Worm (Caenorhabditis elegans) whole organism, young adult: ENCODE results near the gene Y41D4A.6.

Experiments
- B0261.1 ChIP-seq: sonication (generic microtip); optimal IDR thresholded peaks from 2 replicates; lab custom pipeline; 2016; ENCODE audit warnings: mild to moderate bottlenecking, missing genetic modification characterization, moderate library complexity, missing compliant biosample characterization
- B0336.3 ChIP-seq: fragments of 200-800 bp; sonication (Bioruptor generic); IDR thresholded peaks from 2 replicates; pipeline ENCODE4 v1.3.6; 2022; ENCODE audit warnings: missing genetic modification characterization, missing compliant biosample characterization
- C06A6.2 ChIP-seq: fragments of 200-800 bp; sonication (Bioruptor generic); conservative IDR thresholded peaks from 2 replicates; pipeline ENCODE4 v1.3.6; 2022; ENCODE audit warnings: missing genetic modification characterization, missing compliant biosample characterization
- D2030.7 ChIP-seq: fragments of 200-800 bp; sonication (Bioruptor generic); IDR thresholded peaks from 2 replicates; pipeline ENCODE4 v1.3.6; 2022; ENCODE audit warnings: missing genetic modification reagents, missing genetic modification characterization, missing compliant biosample characterization
- F10E7.11 ChIP-seq: sonication (generic microtip); optimal IDR thresholded peaks from 2 replicates; lab custom pipeline; 2017; ENCODE audit warnings: mild to moderate bottlenecking, missing genetic modification characterization, moderate library complexity, missing compliant biosample characterization
- F23B12.7 ChIP-seq: sonication (generic microtip); optimal IDR thresholded peaks from 2 replicates; lab custom pipeline; 2017; ENCODE audit warnings: missing genetic modification characterization, mild to moderate bottlenecking, missing compliant biosample characterization, antibody characterized with exemption, moderate library complexity; ENCODE audit not compliant: insufficient read depth
- F57A8.1 ChIP-seq: fragments of 200-800 bp; sonication (Bioruptor generic); optimal IDR thresholded peaks from 2 replicates; lab custom pipeline; 2018; ENCODE audit warnings: mild to moderate bottlenecking, missing genetic modification characterization, moderate library complexity, missing compliant biosample characterization
- F57C9.4 ChIP-seq: sonication (generic microtip); optimal IDR thresholded peaks from 2 replicates; lab custom pipeline; 2017; ENCODE audit warnings: mild to moderate bottlenecking, missing genetic modification characterization, missing compliant biosample characterization
- K12H6.12 ChIP-seq: fragments of 200-800 bp; sonication (Bioruptor generic); optimal IDR thresholded peaks from 2 replicates; lab custom pipeline; 2018; ENCODE audit warnings: mild to moderate bottlenecking, missing genetic modification characterization, missing compliant biosample characterization
- Y53G8AR.9 ChIP-seq: fragments of 200-800 bp; sonication (Bioruptor generic); conservative IDR thresholded peaks from 2 replicates; pipeline ENCODE4 v1.3.6; 2022; ENCODE audit warnings: missing genetic modification reagents, missing genetic modification characterization, missing compliant biosample characterization
- Y79H2A.3 ChIP-seq: fragments of 200-800 bp; sonication (Bioruptor generic); conservative IDR thresholded peaks from 2 replicates; pipeline ENCODE4 v1.3.6; 2022; ENCODE audit warnings: missing genetic modification reagents, missing genetic modification characterization, missing compliant biosample characterization
- ama-1 ChIP-seq, 3 experiments: fragments of 150-350 bp in 1 of 3; sonication (generic microtip) in 2 of 3; optimal IDR thresholded peaks; 2 replicates each; lab custom pipeline; 2014 to 2018; ENCODE audit warnings: missing biosample characterization in 2 of 3, missing genetic modification characterization in 2 of 3, missing genetic modification reagents in 2 of 3
- athp-1 ChIP-seq: sonication (generic microtip); optimal IDR thresholded peaks from 2 replicates; lab custom pipeline; 2017; ENCODE audit warnings: mild to moderate bottlenecking, missing genetic modification characterization, missing compliant biosample characterization
- attf-3 ChIP-seq: fragments of 200-800 bp; sonication (Bioruptor generic); conservative IDR thresholded peaks from 2 replicates; pipeline ENCODE4 v1.3.6; 2022; ENCODE audit warnings: missing genetic modification reagents, missing genetic modification characterization, missing compliant biosample characterization
- attf-5 ChIP-seq: fragments of 200-800 bp; sonication (Bioruptor generic); optimal IDR thresholded peaks from 2 replicates; lab custom pipeline; 2018; ENCODE audit warnings: mild to moderate bottlenecking, missing genetic modification characterization, missing compliant biosample characterization
- bed-1 ChIP-seq: fragments of 200-800 bp; sonication (Bioruptor generic); IDR thresholded peaks from 2 replicates; pipeline ENCODE4 v1.3.6; 2022; ENCODE audit warnings: missing genetic modification reagents, missing genetic modification characterization, missing compliant biosample characterization
- ceh-40 ChIP-seq: fragments of 200-800 bp; sonication (Bioruptor generic); IDR thresholded peaks from 2 replicates; pipeline ENCODE4 v1.3.6; 2022; ENCODE audit warnings: missing genetic modification characterization, missing compliant biosample characterization
- ceh-79 ChIP-seq: sonication (generic microtip); optimal IDR thresholded peaks from 2 replicates; lab custom pipeline; 2017; ENCODE audit warnings: mild to moderate bottlenecking, missing genetic modification characterization, missing compliant biosample characterization
- die-1 ChIP-seq: sonication (generic microtip); optimal IDR thresholded peaks from 2 replicates; lab custom pipeline; 2016; ENCODE audit warnings: missing genotype, mild to moderate bottlenecking, missing genetic modification characterization, missing compliant biosample characterization
- efl-1 ChIP-seq: fragments of 150-350 bp; optimal IDR thresholded peaks from 2 replicates; lab custom pipeline; 2014; ENCODE audit warnings: missing biosample characterization, missing genetic modification reagents, missing genetic modification characterization
- egl-18 ChIP-seq: fragments of 200-800 bp; sonication (Bioruptor generic); IDR thresholded peaks from 2 replicates; pipeline ENCODE4 v1.3.6; 2022; ENCODE audit warnings: missing genetic modification reagents, missing genetic modification characterization, missing compliant biosample characterization
- egl-44 ChIP-seq: fragments of 200-800 bp; sonication (Bioruptor generic); IDR thresholded peaks from 2 replicates; pipeline ENCODE4 v1.3.6; 2022; ENCODE audit warnings: missing genetic modification reagents, missing genetic modification characterization, missing compliant biosample characterization
- ekl-4 ChIP-seq: fragments of 200-800 bp; sonication (Bioruptor generic); IDR thresholded peaks from 2 replicates; pipeline ENCODE4 v1.3.6; 2022; ENCODE audit warnings: missing genetic modification reagents, missing genetic modification characterization, missing compliant biosample characterization
- ets-4 ChIP-seq: fragments of 200-800 bp; sonication (Bioruptor generic); optimal IDR thresholded peaks from 2 replicates; lab custom pipeline; 2018; ENCODE audit warnings: mild to moderate bottlenecking, missing genetic modification characterization, missing compliant biosample characterization
- gei-17 ChIP-seq: fragments of 200-800 bp; sonication (Bioruptor generic); optimal IDR thresholded peaks from 2 replicates; lab custom pipeline; 2018; ENCODE audit warnings: mild to moderate bottlenecking, missing genetic modification characterization, missing compliant biosample characterization
- him-1 ChIP-seq: sonication (generic microtip); optimal IDR thresholded peaks from 2 replicates; lab custom pipeline; 2016; ENCODE audit warnings: missing genotype, missing genetic modification reagents, missing genetic modification characterization, missing compliant biosample characterization
- hlh-12 ChIP-seq: sonication (generic microtip); optimal IDR thresholded peaks from 2 replicates; lab custom pipeline; 2016; ENCODE audit warnings: missing genetic modification characterization, missing compliant biosample characterization
- hlh-26 ChIP-seq: fragments of 200-800 bp; sonication (Bioruptor generic); conservative IDR thresholded peaks from 2 replicates; pipeline ENCODE4 v1.3.6; 2022; ENCODE audit warnings: missing genetic modification reagents, missing genetic modification characterization, missing compliant biosample characterization
- hmg-20 ChIP-seq: fragments of 200-800 bp; sonication (Bioruptor generic); IDR thresholded peaks from 2 replicates; pipeline ENCODE4 v1.3.6; 2022; ENCODE audit warnings: missing genetic modification reagents, missing genetic modification characterization, missing compliant biosample characterization
- lin-26 ChIP-seq: fragments of 200-800 bp; sonication (Bioruptor generic); IDR thresholded peaks from 2 replicates; pipeline ENCODE4 v1.3.6; 2022; ENCODE audit warnings: missing genetic modification reagents, missing genetic modification characterization, missing compliant biosample characterization
- lin-54 ChIP-seq: fragments of 200-800 bp; sonication (Bioruptor generic); optimal IDR thresholded peaks from 2 replicates; lab custom pipeline; 2018; ENCODE audit warnings: mild to moderate bottlenecking, missing genetic modification characterization, missing compliant biosample characterization
- lsl-1 ChIP-seq: fragments of 200-800 bp; sonication (Bioruptor generic); optimal IDR thresholded peaks from 2 replicates; lab custom pipeline; 2018; ENCODE audit warnings: mild to moderate bottlenecking, missing genetic modification characterization, moderate library complexity, missing compliant biosample characterization
- madf-10 ChIP-seq: sonication (generic microtip); optimal IDR thresholded peaks from 2 replicates; lab custom pipeline; 2016; ENCODE audit warnings: mild to moderate bottlenecking, missing genetic modification characterization, missing compliant biosample characterization
- madf-3 ChIP-seq: fragments of 200-800 bp; sonication (Bioruptor generic); IDR thresholded peaks from 2 replicates; pipeline ENCODE4 v1.3.6; 2022; ENCODE audit warnings: missing genetic modification reagents, missing genetic modification characterization, missing compliant biosample characterization
- madf-8 ChIP-seq: fragments of 200-800 bp; sonication (Bioruptor generic); conservative IDR thresholded peaks from 2 replicates; pipeline ENCODE4 v1.3.6; 2022; ENCODE audit warnings: missing genetic modification reagents, missing genetic modification characterization, missing compliant biosample characterization
- mcd-1 ChIP-seq: fragments of 200-800 bp; sonication (Bioruptor generic); IDR thresholded peaks from 2 replicates; pipeline ENCODE4 v1.3.6; 2022; ENCODE audit warnings: missing genetic modification reagents, missing genetic modification characterization, missing compliant biosample characterization
- nhr-27 ChIP-seq: fragments of 200-800 bp; sonication (Bioruptor generic); optimal IDR thresholded peaks from 2 replicates; lab custom pipeline; 2018; ENCODE audit warnings: mild to moderate bottlenecking, missing genetic modification characterization, moderate library complexity, missing compliant biosample characterization
- rec-8 ChIP-seq, 2 experiments: sonication (generic microtip); optimal IDR thresholded peaks; 2 replicates each; lab custom pipeline; 2016; ENCODE audit warnings: mild to moderate bottlenecking in 2 of 2, missing genetic modification characterization in 2 of 2, missing genetic modification reagents in 2 of 2, missing genotype in 2 of 2, missing biosample characterization in 1 of 2, missing compliant biosample characterization in 1 of 2, moderate library complexity in 1 of 2
- repo-1 ChIP-seq: sonication (generic microtip); optimal IDR thresholded peaks from 2 replicates; lab custom pipeline; 2017; ENCODE audit warnings: mild to moderate bottlenecking, missing genetic modification characterization, missing compliant biosample characterization
- rpc-1 ChIP-seq, 2 experiments: fragments of 150-350 bp in 1 of 2; sonication (generic microtip) in 1 of 2; optimal IDR thresholded peaks; 2 replicates each; lab custom pipeline; 2014 to 2018; ENCODE audit warnings: missing biosample characterization in 1 of 2, missing genetic modification characterization in 1 of 2, missing genetic modification reagents in 1 of 2, missing genotype in 1 of 2
- sdz-38 ChIP-seq: sonication (generic microtip); optimal IDR thresholded peaks from 2 replicates; lab custom pipeline; 2016; ENCODE audit warnings: missing genotype, missing genetic modification characterization, missing compliant biosample characterization
- snpc-3.4 ChIP-seq: sonication (generic microtip); optimal IDR thresholded peaks from 2 replicates; lab custom pipeline; 2017; ENCODE audit warnings: missing genetic modification characterization, mild to moderate bottlenecking, missing compliant biosample characterization, antibody characterized with exemption, moderate library complexity, missing genotype, missing genetic modification reagents
- tbp1 ChIP-seq: fragments of 200-800 bp; sonication (Bioruptor generic); optimal IDR thresholded peaks from 2 replicates; lab custom pipeline; 2018; ENCODE audit warnings: mild to moderate bottlenecking, missing genetic modification characterization, missing compliant biosample characterization
- xnd-1 ChIP-seq: sonication (generic microtip); optimal IDR thresholded peaks from 2 replicates; lab custom pipeline; 2016; ENCODE audit warnings: missing genotype, missing genetic modification reagents, missing genetic modification characterization, missing compliant biosample characterization
- zfh-2 ChIP-seq: fragments of 200-800 bp; sonication (Bioruptor generic); conservative IDR thresholded peaks from 2 replicates; pipeline ENCODE4 v1.3.6; 2022; ENCODE audit warnings: missing genetic modification reagents, missing genetic modification characterization, missing compliant biosample characterization
- ztf-25 ChIP-seq: fragments of 200-800 bp; sonication (Bioruptor generic); IDR thresholded peaks from 2 replicates; pipeline ENCODE4 v1.3.6; 2022; ENCODE audit warnings: missing genetic modification reagents, missing genetic modification characterization, missing compliant biosample characterization
- ztf-3 ChIP-seq: fragments of 200-800 bp; sonication (Bioruptor generic); optimal IDR thresholded peaks from 2 replicates; lab custom pipeline; 2018; ENCODE audit warnings: mild to moderate bottlenecking, missing genetic modification characterization, missing compliant biosample characterization

The Y41D4A.6 gene

ce11 chrIV:1745453-1746051 lies at the start of gene Y41D4A.6, which contains the start of gene Y41D4A.4 (continued):
- no peak for TF ChIP-seq nhr-27 (tag; lab: Kevin White, UChicago)
- TF ChIP-seq hmg-20 (GFP tag; lab: Robert Waterston, UW), result no peak
- peak; percentile 96 for TF ChIP-seq mcd-1 (GFP tag; lab: Robert Waterston, UW)
- TF ChIP-seq B0261.1 (tag; lab: Kevin White, UChicago), result peak; percentile 3
- TF ChIP-seq madf-3, result peak; percentile 72; the same call in 1 of the 2 replicates
- TF ChIP-seq B0336.3 (GFP tag; lab: Robert Waterston, UW), result peak; percentile 51; the same call in 1 of the 2 replicates
- TF ChIP-seq repo-1 (tag; lab: Kevin White, UChicago), result no peak
- no peak for TF ChIP-seq F57A8.1 (GFP tag; lab: Kevin White, UChicago)
- TF ChIP-seq lin-54 (GFP tag; lab: Kevin White, UChicago), result peak; percentile 79
- TF ChIP-seq attf-5 (GFP tag; lab: Kevin White, UChicago), result peak; percentile 91
- TF ChIP-seq ceh-40, result no peak
- TF ChIP-seq F57C9.4 (tag; lab: Kevin White, UChicago), result no peak
- TF ChIP-seq lsl-1, result peak; percentile 70
- TF ChIP-seq rec-8 (tag; optimal IDR thresholded peaks at IDR 0.05; lab: Kevin White, UChicago), result peak in 1 of 2 experiments; percentile 47
- TF ChIP-seq ama-1 (optimal IDR thresholded peaks at IDR 0.05; lab: Kevin White, UChicago), result no peak
- TF ChIP-seq ama-1 (GFP tag; optimal IDR thresholded peaks at IDR 0.05; lab: Kevin White, UChicago), result no peak
- peak; percentile 89 for TF ChIP-seq D2030.7 (GFP tag; lab: Robert Waterston, UW)
- peak; percentile 64 for TF ChIP-seq F23B12.7 (tag; lab: Kevin White, UChicago)
- no peak for TF ChIP-seq F10E7.11 (tag; lab: Kevin White, UChicago)
- no peak; the same call in 1 of the 2 replicates for TF ChIP-seq zfh-2 (GFP tag; lab: Robert Waterston, UW)
- TF ChIP-seq lin-26 (GFP tag; lab: Robert Waterston, UW), result no peak
- peak; percentile 12 for TF ChIP-seq die-1 (tag; lab: Kevin White, UChicago)
- TF ChIP-seq ceh-79 (tag; lab: Kevin White, UChicago), result no peak
- TF ChIP-seq xnd-1 (tag; lab: Kevin White, UChicago), result no peak
- TF ChIP-seq ztf-25, result peak; percentile 38; the same call in 1 of the 2 replicates
- no peak for TF ChIP-seq sdz-38 (tag; lab: Kevin White, UChicago)
- peak; percentile 73 for TF ChIP-seq athp-1 (tag; lab: Kevin White, UChicago)
- peak; percentile 67 for TF ChIP-seq snpc-3.4 (tag; lab: Kevin White, UChicago)
- TF ChIP-seq egl-44 (GFP tag; lab: Robert Waterston, UW), result no peak
- TF ChIP-seq efl-1 (GFP tag; lab: Kevin White, UChicago), result peak; percentile 5
- TF ChIP-seq ets-4, result no peak
- TF ChIP-seq bed-1, result no peak
- TF ChIP-seq hlh-26 (GFP tag; lab: Robert Waterston, UW), result no peak
- peak; percentile 60 for TF ChIP-seq tbp1 (GFP tag; lab: Kevin White, UChicago)
- no peak for TF ChIP-seq him-1 (tag; lab: Kevin White, UChicago)
- TF ChIP-seq hlh-12 (tag; lab: Kevin White, UChicago), result no peak
- TF ChIP-seq Y53G8AR.9 (GFP tag; lab: Robert Waterston, UW), result 0 out of 2 replicates have a peak, but pooled peaks have one; percentile 17
- TF ChIP-seq C06A6.2, result no peak
- no peak for TF ChIP-seq ztf-3 (GFP tag; lab: Kevin White, UChicago)
- TF ChIP-seq madf-8 (GFP tag; lab: Robert Waterston, UW), result no peak
- TF ChIP-seq attf-3 (GFP tag; lab: Robert Waterston, UW), result peak; percentile 76
- TF ChIP-seq K12H6.12 (tag; lab: Kevin White, UChicago), result peak; percentile 89
- TF ChIP-seq rpc-1 (optimal IDR thresholded peaks at IDR 0.05; lab: Kevin White, UChicago), result no peak
- no peak for TF ChIP-seq rpc-1 (tag; optimal IDR thresholded peaks at IDR 0.05; lab: Kevin White, UChicago)
- 0 out of 2 replicates have a peak, but pooled peaks have one; percentile 48 for TF ChIP-seq ekl-4 (GFP tag; lab: Robert Waterston, UW)
- TF ChIP-seq Y79H2A.3 (GFP tag; lab: Robert Waterston, UW), result 0 out of 2 replicates have a peak, but pooled peaks have one; percentile 41
- no peak for TF ChIP-seq gei-17
- peak; percentile 87 for TF ChIP-seq madf-10 (tag; lab: Kevin White, UChicago)
- TF ChIP-seq egl-18 (GFP tag; lab: Robert Waterston, UW), result no peak
